Worm (Caenorhabditis elegans): ENCODE data around the gene F17C8.3.

The F17C8.3 gene

DNA sequence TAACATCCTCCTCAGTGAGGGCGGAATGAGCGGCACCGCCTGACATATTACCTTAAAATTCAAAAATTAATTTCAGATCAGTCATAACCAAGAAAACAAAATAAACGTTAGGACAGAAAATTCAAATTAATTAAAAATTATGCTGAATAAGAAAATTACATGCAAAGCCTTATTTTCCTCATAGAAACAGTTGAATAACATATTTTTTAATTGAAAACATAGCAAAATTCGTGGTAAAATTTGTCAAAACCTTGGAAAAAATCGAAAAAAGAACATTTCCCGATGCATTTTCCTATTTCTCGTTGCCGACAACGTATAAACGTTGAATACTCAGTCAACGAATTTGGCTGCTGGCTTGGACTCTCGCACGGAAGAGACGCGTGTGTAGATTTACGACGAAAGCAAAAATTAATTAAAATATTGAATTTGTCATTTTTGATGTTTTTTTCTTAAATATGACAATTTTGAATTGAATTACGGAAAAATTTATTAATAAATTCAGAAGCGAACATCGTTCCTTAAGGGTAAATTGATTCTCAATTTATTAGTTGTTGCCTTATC lies 22.3 kb downstream of the F17C8.3 start, which contains the start of the genes rps-0 and rbg-3 (continued):
- TF ChIP-seq sdz-12 (GFP tag; optimal IDR thresholded peaks at IDR 0.05): no peak
- TF ChIP-seq jun-1 (tag; optimal IDR thresholded peaks at IDR 0.05): no peak
- no peak for TF ChIP-seq mdt-29 (GFP tag; IDR thresholded peaks at IDR 0.05)
- TF ChIP-seq dmd-6 (GFP tag; IDR thresholded peaks at IDR 0.05): peak; percentile 77
- no peak for TF ChIP-seq set-16 (GFP tag; IDR thresholded peaks at IDR 0.05)
- 0 out of 2 replicates have a peak, but pooled peaks have one; percentile 38 for TF ChIP-seq vab-7 (GFP tag; IDR thresholded peaks at IDR 0.05)
- TF ChIP-seq nhr-237 (tag; optimal IDR thresholded peaks at IDR 0.05): no peak
- TF ChIP-seq pqm-1 (tag; optimal IDR thresholded peaks at IDR 0.05): no peak
- TF ChIP-seq zag-1 (tag; optimal IDR thresholded peaks at IDR 0.05): no peak
- TF ChIP-seq lin-29 (GFP tag; IDR thresholded peaks at IDR 0.05): no peak
- TF ChIP-seq lir-3 (tag; optimal IDR thresholded peaks at IDR 0.05): no peak
- no peak for TF ChIP-seq cey-2 (tag; optimal IDR thresholded peaks at IDR 0.05; ENCODE audit: borderline replicate concordance, insufficient read depth)
- TF ChIP-seq saeg-2 (GFP tag; IDR thresholded peaks at IDR 0.05): no peak
- TF ChIP-seq nhr-77 (tag; optimal IDR thresholded peaks at IDR 0.05): peak; percentile 97
- peak; percentile 34 for TF ChIP-seq zip-2 (tag; optimal IDR thresholded peaks at IDR 0.05)
- no peak for TF ChIP-seq unc-39 (tag; optimal IDR thresholded peaks at IDR 0.05)
- TF ChIP-seq hlh-11 (tag; optimal IDR thresholded peaks at IDR 0.05): peak; percentile 83
- peak; percentile 83 for TF ChIP-seq hlh-30 (tag; optimal IDR thresholded peaks at IDR 0.05; ENCODE audit: insufficient read depth)
- peak; percentile 83 for TF ChIP-seq hmg-1.1 (GFP tag; IDR thresholded peaks at IDR 0.05)
- TF ChIP-seq hif-1 (tag; optimal IDR thresholded peaks at IDR 0.05): peak; percentile 12 to 75
- TF ChIP-seq lin-13 (GFP tag; optimal IDR thresholded peaks at IDR 0.05): peak; percentile 84
- TF ChIP-seq snpc-4 (tag; optimal IDR thresholded peaks at IDR 0.05): no peak
- TF ChIP-seq ctbp-1 (GFP tag; IDR thresholded peaks at IDR 0.05): peak; percentile 61; the same call in 1 of the 2 replicates
- no peak for TF ChIP-seq gei-8 (GFP tag; optimal IDR thresholded peaks at IDR 0.05)
- TF ChIP-seq unc-62 (GFP tag; optimal IDR thresholded peaks at IDR 0.05 in 1 of 2): peak in 1 of 2 experiments; percentile 5
- TF ChIP-seq unc-62 (tag; optimal IDR thresholded peaks at IDR 0.05): no peak
- TF ChIP-seq duxl-1 (tag; optimal IDR thresholded peaks at IDR 0.05; ENCODE audit: poor library complexity): peak; percentile 75
- peak; percentile 89 for TF ChIP-seq nhr-6 (tag; optimal IDR thresholded peaks at IDR 0.05)
- TF ChIP-seq zfp-3 (GFP tag; conservative IDR thresholded peaks at IDR 0.05): peak; percentile 53
- peak; percentile 37; the same call in 1 of the 2 replicates for TF ChIP-seq nhr-42 (GFP tag; IDR thresholded peaks at IDR 0.05)
- no peak for TF ChIP-seq ZK337.2 (GFP tag; IDR thresholded peaks at IDR 0.05)
- no peak for TF ChIP-seq tra-1 (GFP tag; IDR thresholded peaks at IDR 0.05)
- TF ChIP-seq zfp-2 (tag; optimal IDR thresholded peaks at IDR 0.05): peak; percentile 77
- TF ChIP-seq nhr-28 (tag; optimal IDR thresholded peaks at IDR 0.05): peak; percentile 83

DNA sequence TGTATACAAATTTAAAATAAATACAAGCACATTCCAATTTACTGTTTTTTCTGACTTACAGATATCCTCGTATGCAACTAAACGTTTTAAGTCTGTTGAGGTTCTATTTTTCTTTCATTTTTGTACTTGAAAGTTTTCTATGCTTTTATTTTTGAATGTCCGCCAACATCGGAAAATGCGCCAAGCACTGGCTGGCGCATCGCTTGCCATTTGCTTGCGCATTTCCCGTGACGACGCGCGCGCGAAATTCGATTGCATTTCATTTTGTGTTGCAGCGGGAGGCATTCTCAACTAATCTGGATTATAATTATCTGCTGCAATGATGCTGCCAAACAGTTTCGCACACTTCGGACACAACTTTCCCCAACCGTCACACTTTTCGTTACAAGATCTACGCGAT lies 25.2 kb downstream of the F17C8.3 start, which contains the start of gene fbxl-2:
Gene fbxl-2, plus strand, starts transcription at position 278 of the 400 bp plus-strand sequence.
- TF ChIP-seq tag-97 (GFP tag; IDR thresholded peaks at IDR 0.05) (no peak), spr-3 (GFP tag; optimal IDR thresholded peaks at IDR 0.05) (peak; percentile 75), nhr-76 (tag; optimal IDR thresholded peaks at IDR 0.05) (no peak), daf-12 (tag; optimal IDR thresholded peaks at IDR 0.05) (no peak), lin-38 (GFP tag; IDR thresholded peaks at IDR 0.05) (peak; percentile 94), unc-130 (GFP tag; optimal IDR thresholded peaks at IDR 0.05) (peak; percentile 71), ZK546.5 (tag; optimal IDR thresholded peaks at IDR 0.05) (peak in 1 of 2 experiments; percentile 54), lin-39 (tag; optimal IDR thresholded peaks at IDR 0.05) (no peak), gei-8 (GFP tag; optimal IDR thresholded peaks at IDR 0.05) (peak; percentile 41), mep-1 (tag; optimal IDR thresholded peaks at IDR 0.05) (peak; percentile 95), dmd-6 (GFP tag; IDR thresholded peaks at IDR 0.05) (peak; percentile 91), zip-2 (tag; optimal IDR thresholded peaks at IDR 0.05) (peak; percentile 28), ctbp-1 (GFP tag; IDR thresholded peaks at IDR 0.05) (peak; percentile 85), snpc-1.2 (GFP tag; IDR thresholded peaks at IDR 0.05) (0 out of 2 replicates have a peak, but pooled peaks have one; percentile 54), nhr-6 (tag; optimal IDR thresholded peaks at IDR 0.05) (peak; percentile 92), nhr-111 (GFP tag; optimal IDR thresholded peaks at IDR 0.05) (peak; percentile 55), egl-27 (tag; optimal IDR thresholded peaks at IDR 0.05) (no peak), F37D6.2 (tag; optimal IDR thresholded peaks at IDR 0.05) (peak; percentile 92), sdz-12 (GFP tag; optimal IDR thresholded peaks at IDR 0.05) (no peak), lin-1 (GFP tag; IDR thresholded peaks at IDR 0.05) (peak; percentile 87), hlh-11 (tag; optimal IDR thresholded peaks at IDR 0.05) (peak; percentile 89), unc-62 (GFP tag; optimal IDR thresholded peaks at IDR 0.05 in 1 of 2) (peak in 1 of 2 experiments; percentile 92), unc-62 (tag; optimal IDR thresholded peaks at IDR 0.05) (no peak), lim-7 (GFP tag; IDR thresholded peaks at IDR 0.05) (peak; percentile 51; the same call in 1 of the 2 replicates), saeg-2 (GFP tag; IDR thresholded peaks at IDR 0.05) (peak; percentile 84), nhr-10 (tag; optimal IDR thresholded peaks at IDR 0.05) (no peak)

Measured in whole organism, L4 larva.